Fruit fly (Drosophila melanogaster) Kc167 (cell line): ENCODE results near the gene Cpr66Cb.

Experiments
- Myc ChIP-seq: fragments of >200 bp; optimal IDR thresholded peaks from 2 replicates; lab custom pipeline; 2017; ENCODE audit warnings: missing external identifiers
- Sin3A ChIP-seq: fragments of >200 bp; optimal IDR thresholded peaks from 2 replicates; lab custom pipeline; 2018; ENCODE audit warnings: missing external identifiers
- h ChIP-seq: fragments of >200 bp; optimal IDR thresholded peaks from 3 replicates; lab custom pipeline; 2018; ENCODE audit warnings: missing external identifiers
- insv ChIP-seq: fragments of >200 bp; optimal IDR thresholded peaks from 3 replicates; lab custom pipeline; 2018; ENCODE audit warnings: missing external identifiers
- psq ChIP-seq: fragments of >200 bp; optimal IDR thresholded peaks from 2 replicates; lab custom pipeline; 2017; ENCODE audit warnings: missing external identifiers
- ttk ChIP-seq: sonication (Bioruptor generic); optimal IDR thresholded peaks from 2 replicates; lab custom pipeline; 2017; ENCODE audit warnings: missing external identifiers

The Cpr66Cb gene

dm6 chr3L:8345182-8345581 lies 8.7 kb downstream of the Cpr66Cb start:
- TF ChIP-seq insv (lab: Kevin White, UChicago), result no peak
- peak; percentile 95 for TF ChIP-seq ttk (lab: Kevin White, UChicago)
- TF ChIP-seq h (lab: Kevin White, UChicago), result no peak
- no peak for TF ChIP-seq Sin3A (lab: Kevin White, UChicago)
- TF ChIP-seq Myc (lab: Kevin White, UChicago), result no peak

dm6 chr3L:8346100-8346980 lies 9.9 kb downstream of the Cpr66Cb start, which contains the start of the genes CG7182 and GAPcenA:
Gene CG7182, minus strand, starts transcription at chr3L:8346382.
Gene GAPcenA, plus strand, starts transcription at chr3L:8346561.
- TF ChIP-seq Myc (lab: Kevin White, UChicago) (no peak), psq (lab: Kevin White, UChicago) (no peak), Sin3A (lab: Kevin White, UChicago) (no peak), ttk (lab: Kevin White, UChicago) (no peak), insv (lab: Kevin White, UChicago) (no peak), h (lab: Kevin White, UChicago) (no peak)

dm6 chr3L:8347346-8347745 lies 10.9 kb downstream of the Cpr66Cb start:
- no peak for TF ChIP-seq psq (lab: Kevin White, UChicago)
- TF ChIP-seq Myc (lab: Kevin White, UChicago), result no peak
- TF ChIP-seq ttk (lab: Kevin White, UChicago), result no peak
- TF ChIP-seq insv (lab: Kevin White, UChicago), result no peak
- no peak for TF ChIP-seq Sin3A (lab: Kevin White, UChicago)
- TF ChIP-seq h (lab: Kevin White, UChicago), result no peak

dm6 chr3L:8356196-8356595 lies 19.7 kb downstream of the Cpr66Cb start, which contains the start of gene Culd:
Gene Culd, minus strand, starts transcription at chr3L:8356296.
- TF ChIP-seq Myc (lab: Kevin White, UChicago) (no peak), psq (lab: Kevin White, UChicago) (no peak)

- TF ChIP-seq h (lab: Kevin White, UChicago), result no peak
These were observed 21.7 kb downstream of the Cpr66Cb start for dm6 chr3L:8358138-8358537.

- TF ChIP-seq psq (lab: Kevin White, UChicago) (no peak), insv (lab: Kevin White, UChicago) (no peak), Sin3A (lab: Kevin White, UChicago) (no peak), ttk (lab: Kevin White, UChicago) (no peak), Myc (lab: Kevin White, UChicago) (no peak), h (lab: Kevin White, UChicago) (no peak)
These were observed 22.4 kb downstream of the Cpr66Cb start for dm6 chr3L:8358776-8359455.

- TF ChIP-seq h (lab: Kevin White, UChicago) (no peak), psq (lab: Kevin White, UChicago) (no peak), ttk (lab: Kevin White, UChicago) (no peak), Myc (lab: Kevin White, UChicago) (no peak), Sin3A (lab: Kevin White, UChicago) (no peak), insv (lab: Kevin White, UChicago) (no peak)
These were observed 23.7 kb downstream of the Cpr66Cb start for dm6 chr3L:8360063-8360642.

- no peak for TF ChIP-seq h (lab: Kevin White, UChicago)
- TF ChIP-seq Myc (lab: Kevin White, UChicago), result no peak
- TF ChIP-seq Sin3A (lab: Kevin White, UChicago), result no peak
- no peak for TF ChIP-seq insv (lab: Kevin White, UChicago)
- TF ChIP-seq ttk (lab: Kevin White, UChicago), result no peak
- TF ChIP-seq psq (lab: Kevin White, UChicago), result no peak
These were observed 24.2 kb downstream of the Cpr66Cb start, which contains the start of gene Idh for dm6 chr3L:8360643-8361110. Gene Idh, minus strand, starts transcription at chr3L:8360906.

- TF ChIP-seq h (lab: Kevin White, UChicago), result no peak
- no peak for TF ChIP-seq Myc (lab: Kevin White, UChicago)
- no peak for TF ChIP-seq ttk (lab: Kevin White, UChicago)
- TF ChIP-seq Sin3A (lab: Kevin White, UChicago), result no peak
- TF ChIP-seq insv (lab: Kevin White, UChicago), result no peak
- no peak for TF ChIP-seq psq (lab: Kevin White, UChicago)
These were observed 26.8 kb downstream of the Cpr66Cb start for dm6 chr3L:8363266-8363665.

- TF ChIP-seq Sin3A (lab: Kevin White, UChicago) (no peak), ttk (lab: Kevin White, UChicago) (no peak), insv (lab: Kevin White, UChicago) (no peak), Myc (lab: Kevin White, UChicago) (no peak), h (lab: Kevin White, UChicago) (no peak), psq (lab: Kevin White, UChicago) (no peak)
These were observed 32.3 kb downstream of the Cpr66Cb start for dm6 chr3L:8368694-8369344.
